Worm (Caenorhabditis elegans) whole organism, young adult: ENCODE results near the gene srh-246.

Experiments
- B0019.2 ChIP-seq: fragments of 200-800 bp; sonication (Bioruptor generic); conservative IDR thresholded peaks from 2 replicates; pipeline ENCODE4 v1.3.6; 2022; ENCODE audit warnings: missing genetic modification reagents, missing genetic modification characterization, missing compliant biosample characterization
- F22D6.2 ChIP-seq: sonication (generic microtip); optimal IDR thresholded peaks from 2 replicates; lab custom pipeline; 2016; ENCODE audit warnings: mild to moderate bottlenecking, missing genetic modification characterization, missing compliant biosample characterization
- F57C9.4 ChIP-seq: sonication (generic microtip); optimal IDR thresholded peaks from 2 replicates; lab custom pipeline; 2017; ENCODE audit warnings: mild to moderate bottlenecking, missing genetic modification characterization, missing compliant biosample characterization
- K12H6.12 ChIP-seq: fragments of 200-800 bp; sonication (Bioruptor generic); optimal IDR thresholded peaks from 2 replicates; lab custom pipeline; 2018; ENCODE audit warnings: mild to moderate bottlenecking, missing genetic modification characterization, missing compliant biosample characterization
- akir-1 ChIP-seq: fragments of 200-800 bp; sonication (Bioruptor generic); optimal IDR thresholded peaks from 2 replicates; lab custom pipeline; 2018; ENCODE audit warnings: mild to moderate bottlenecking, missing genetic modification characterization, moderate library complexity, missing compliant biosample characterization
- attf-3 ChIP-seq: fragments of 200-800 bp; sonication (Bioruptor generic); conservative IDR thresholded peaks from 2 replicates; pipeline ENCODE4 v1.3.6; 2022; ENCODE audit warnings: missing genetic modification reagents, missing genetic modification characterization, missing compliant biosample characterization
- attf-5 ChIP-seq: fragments of 200-800 bp; sonication (Bioruptor generic); optimal IDR thresholded peaks from 2 replicates; lab custom pipeline; 2018; ENCODE audit warnings: mild to moderate bottlenecking, missing genetic modification characterization, missing compliant biosample characterization
- bed-1 ChIP-seq: fragments of 200-800 bp; sonication (Bioruptor generic); IDR thresholded peaks from 2 replicates; pipeline ENCODE4 v1.3.6; 2022; ENCODE audit warnings: missing genetic modification reagents, missing genetic modification characterization, missing compliant biosample characterization
- cebp-2 ChIP-seq: fragments of 200-800 bp; sonication (Bioruptor generic); IDR thresholded peaks from 2 replicates; pipeline ENCODE4 v1.3.6; 2022; ENCODE audit warnings: missing genetic modification characterization, missing compliant biosample characterization
- ceh-100 ChIP-seq: fragments of 200-800 bp; sonication (Bioruptor generic); IDR thresholded peaks from 2 replicates; pipeline ENCODE4 v1.3.6; 2022; ENCODE audit warnings: missing genetic modification reagents, missing genetic modification characterization, missing compliant biosample characterization
- ceh-58 ChIP-seq: fragments of 200-800 bp; sonication (Bioruptor generic); IDR thresholded peaks from 2 replicates; pipeline ENCODE4 v1.3.6; 2022; ENCODE audit warnings: missing genetic modification characterization, missing compliant biosample characterization
- egl-18 ChIP-seq: fragments of 200-800 bp; sonication (Bioruptor generic); IDR thresholded peaks from 2 replicates; pipeline ENCODE4 v1.3.6; 2022; ENCODE audit warnings: missing genetic modification reagents, missing genetic modification characterization, missing compliant biosample characterization
- egrh-3 ChIP-seq: fragments of 200-800 bp; sonication (Bioruptor generic); IDR thresholded peaks from 2 replicates; pipeline ENCODE4 v1.3.6; 2022; ENCODE audit warnings: missing genetic modification reagents, missing genetic modification characterization, missing compliant biosample characterization
- gei-17 ChIP-seq: fragments of 200-800 bp; sonication (Bioruptor generic); optimal IDR thresholded peaks from 2 replicates; lab custom pipeline; 2018; ENCODE audit warnings: mild to moderate bottlenecking, missing genetic modification characterization, missing compliant biosample characterization
- him-1 ChIP-seq: sonication (generic microtip); optimal IDR thresholded peaks from 2 replicates; lab custom pipeline; 2016; ENCODE audit warnings: missing genotype, missing genetic modification reagents, missing genetic modification characterization, missing compliant biosample characterization
- hlh-26 ChIP-seq: fragments of 200-800 bp; sonication (Bioruptor generic); conservative IDR thresholded peaks from 2 replicates; pipeline ENCODE4 v1.3.6; 2022; ENCODE audit warnings: missing genetic modification reagents, missing genetic modification characterization, missing compliant biosample characterization
- hmg-1.2 ChIP-seq: fragments of 200-800 bp; sonication (Bioruptor generic); IDR thresholded peaks from 2 replicates; pipeline ENCODE4 v1.3.6; 2022; ENCODE audit warnings: missing genetic modification reagents, missing genetic modification characterization, missing compliant biosample characterization
- lin-26 ChIP-seq: fragments of 200-800 bp; sonication (Bioruptor generic); IDR thresholded peaks from 2 replicates; pipeline ENCODE4 v1.3.6; 2022; ENCODE audit warnings: missing genetic modification reagents, missing genetic modification characterization, missing compliant biosample characterization
- lin-35 ChIP-seq, 3 experiments: fragments of 150-350 bp in 2 of 3; sonication (generic microtip) in 1 of 3; optimal IDR thresholded peaks; 2 replicates each; lab custom pipeline; 2014 to 2018; ENCODE audit warnings: missing biosample characterization in 3 of 3, missing genetic modification characterization in 3 of 3, missing genetic modification reagents in 3 of 3
- lsl-1 ChIP-seq: fragments of 200-800 bp; sonication (Bioruptor generic); optimal IDR thresholded peaks from 2 replicates; lab custom pipeline; 2018; ENCODE audit warnings: mild to moderate bottlenecking, missing genetic modification characterization, moderate library complexity, missing compliant biosample characterization
- madf-8 ChIP-seq: fragments of 200-800 bp; sonication (Bioruptor generic); conservative IDR thresholded peaks from 2 replicates; pipeline ENCODE4 v1.3.6; 2022; ENCODE audit warnings: missing genetic modification reagents, missing genetic modification characterization, missing compliant biosample characterization
- mel-28 ChIP-seq: sonication (generic microtip); optimal IDR thresholded peaks from 2 replicates; lab custom pipeline; 2016; ENCODE audit warnings: borderline replicate concordance, mild to moderate bottlenecking, missing genetic modification characterization, missing compliant biosample characterization
- nfya-2 ChIP-seq: fragments of 200-800 bp; sonication (Bioruptor generic); IDR thresholded peaks from 2 replicates; pipeline ENCODE4 v1.3.6; 2022; ENCODE audit warnings: missing genetic modification reagents, missing genetic modification characterization, missing compliant biosample characterization
- nhr-80 ChIP-seq: sonication (generic microtip); optimal IDR thresholded peaks from 2 replicates; lab custom pipeline; 2016; ENCODE audit warnings: missing genetic modification characterization, missing compliant biosample characterization
- nhr-90 ChIP-seq: sonication (generic microtip); optimal IDR thresholded peaks from 2 replicates; lab custom pipeline; 2016; ENCODE audit warnings: missing genotype, mild to moderate bottlenecking, missing genetic modification characterization, missing compliant biosample characterization
- pha-4 ChIP-seq: fragments of 150-350 bp; sonication (generic microtip); optimal IDR thresholded peaks from 2 replicates; lab custom pipeline; 2014; ENCODE audit warnings: missing biosample characterization, missing genetic modification reagents, missing genetic modification characterization
- rec-8 ChIP-seq, 2 experiments: sonication (generic microtip); optimal IDR thresholded peaks; 2 replicates each; lab custom pipeline; 2016; ENCODE audit warnings: mild to moderate bottlenecking in 2 of 2, missing genetic modification characterization in 2 of 2, missing genetic modification reagents in 2 of 2, missing genotype in 2 of 2, missing biosample characterization in 1 of 2, missing compliant biosample characterization in 1 of 2, moderate library complexity in 1 of 2
- rpc-1 ChIP-seq, 2 experiments: fragments of 150-350 bp in 1 of 2; sonication (generic microtip) in 1 of 2; optimal IDR thresholded peaks; 2 replicates each; lab custom pipeline; 2014 to 2018; ENCODE audit warnings: missing biosample characterization in 1 of 2, missing genetic modification characterization in 1 of 2, missing genetic modification reagents in 1 of 2, missing genotype in 1 of 2
- snpc-1.1 ChIP-seq: sonication (generic microtip); optimal IDR thresholded peaks from 2 replicates; lab custom pipeline; 2017; ENCODE audit warnings: missing genetic modification characterization, mild to moderate bottlenecking, missing compliant biosample characterization, antibody characterized with exemption, moderate library complexity, missing genotype, missing genetic modification reagents; ENCODE audit not compliant: insufficient read depth
- snpc-3.4 ChIP-seq: sonication (generic microtip); optimal IDR thresholded peaks from 2 replicates; lab custom pipeline; 2017; ENCODE audit warnings: missing genetic modification characterization, mild to moderate bottlenecking, missing compliant biosample characterization, antibody characterized with exemption, moderate library complexity, missing genotype, missing genetic modification reagents
- somi-1 ChIP-seq: fragments of 200-800 bp; sonication (Bioruptor generic); optimal IDR thresholded peaks from 2 replicates; lab custom pipeline; 2018; ENCODE audit warnings: mild to moderate bottlenecking, missing genetic modification characterization, missing compliant biosample characterization
- tbp1 ChIP-seq: fragments of 200-800 bp; sonication (Bioruptor generic); optimal IDR thresholded peaks from 2 replicates; lab custom pipeline; 2018; ENCODE audit warnings: mild to moderate bottlenecking, missing genetic modification characterization, missing compliant biosample characterization
- tbx-9 ChIP-seq: sonication (generic microtip); optimal IDR thresholded peaks from 2 replicates; lab custom pipeline; 2016; ENCODE audit warnings: borderline replicate concordance, missing genetic modification characterization, inconsistent platforms, missing compliant biosample characterization
- unc-62 ChIP-seq: fragments of 150-350 bp; optimal IDR thresholded peaks from 2 replicates; lab custom pipeline; 2014; ENCODE audit warnings: missing biosample characterization, missing genetic modification reagents, missing genetic modification characterization
- xnd-1 ChIP-seq: sonication (generic microtip); optimal IDR thresholded peaks from 2 replicates; lab custom pipeline; 2016; ENCODE audit warnings: missing genotype, missing genetic modification reagents, missing genetic modification characterization, missing compliant biosample characterization
- zfh-2 ChIP-seq: fragments of 200-800 bp; sonication (Bioruptor generic); conservative IDR thresholded peaks from 2 replicates; pipeline ENCODE4 v1.3.6; 2022; ENCODE audit warnings: missing genetic modification reagents, missing genetic modification characterization, missing compliant biosample characterization
- zim-3 ChIP-seq: sonication (generic microtip); optimal IDR thresholded peaks from 2 replicates; lab custom pipeline; 2017; ENCODE audit warnings: mild to moderate bottlenecking, missing genetic modification characterization, moderate library complexity, missing compliant biosample characterization
- ztf-22 ChIP-seq: fragments of 200-800 bp; sonication (Bioruptor generic); optimal IDR thresholded peaks from 2 replicates; lab custom pipeline; 2018; ENCODE audit warnings: mild to moderate bottlenecking, missing genetic modification characterization, moderate library complexity, missing compliant biosample characterization

The srh-246 gene

ce11 chrV:646888-647287, 10.7 kb downstream of the srh-246 start, which contains the start of gene ugt-42:
Gene ugt-42, plus strand, starts transcription at chrV:647188.
- TF ChIP-seq attf-5 (GFP tag; lab: Kevin White, UChicago) (no peak), akir-1 (GFP tag; lab: Kevin White, UChicago) (no peak), unc-62 (GFP tag; lab: Kevin White, UChicago) (no peak), B0019.2 (no peak), lsl-1 (no peak), lin-35 (GFP tag; optimal IDR thresholded peaks at IDR 0.05; lab: Kevin White, UChicago) (no peak), cebp-2 (GFP tag; lab: Robert Waterston, UW) (no peak), him-1 (no peak), egrh-3 (no peak), mel-28 (tag; lab: Kevin White, UChicago) (no peak), nhr-80 (tag; lab: Kevin White, UChicago) (no peak), snpc-1.1 (no peak)

- no peak for TF ChIP-seq attf-3 (GFP tag; lab: Robert Waterston, UW)
- TF ChIP-seq nhr-90, result no peak
- TF ChIP-seq F57C9.4, result no peak
- TF ChIP-seq hlh-26 (GFP tag; lab: Robert Waterston, UW), result no peak
- TF ChIP-seq ztf-22 (GFP tag; lab: Kevin White, UChicago), result no peak
- TF ChIP-seq zim-3 (tag; lab: Kevin White, UChicago), result no peak
- TF ChIP-seq zfh-2, result no peak
- TF ChIP-seq bed-1 (GFP tag; lab: Robert Waterston, UW), result no peak
- no peak for TF ChIP-seq K12H6.12
- no peak for TF ChIP-seq nfya-2
Observed at ce11 chrV:646129-646528, 11.4 kb downstream of the srh-246 start, which contains the start of gene F48G7.12. Gene F48G7.12, minus strand, starts transcription at chrV:646229.

ce11 chrV:642750-643149, 14.8 kb downstream of the srh-246 start, which contains the start of gene nhr-190:
Gene nhr-190, minus strand, starts transcription at chrV:642924.
- peak; percentile 66; the same call in 1 of the 2 replicates for TF ChIP-seq hmg-1.2 (GFP tag; lab: Robert Waterston, UW)
- peak; percentile 16 for TF ChIP-seq attf-5 (GFP tag; lab: Kevin White, UChicago)
- no peak for TF ChIP-seq somi-1 (GFP tag; lab: Kevin White, UChicago)
- TF ChIP-seq madf-8, result no peak
- TF ChIP-seq, all 124 proteins: peak for 2

ce11 chrV:638328-638727, 19.2 kb downstream of the srh-246 start, which contains the start of gene srj-37:
Gene srj-37, plus strand, starts transcription at chrV:638628.
- TF ChIP-seq lin-26 (GFP tag; lab: Robert Waterston, UW), result no peak
- TF ChIP-seq F57C9.4, result no peak
- TF ChIP-seq pha-4 (tag; lab: Kevin White, UChicago), result no peak
- no peak for TF ChIP-seq lsl-1
- no peak for TF ChIP-seq xnd-1 (tag; lab: Kevin White, UChicago)
- TF ChIP-seq hlh-26 (GFP tag; lab: Robert Waterston, UW), result no peak
- TF ChIP-seq tbx-9, result no peak
- no peak for TF ChIP-seq ceh-58
- no peak for TF ChIP-seq somi-1 (GFP tag; lab: Kevin White, UChicago)
- no peak for TF ChIP-seq rec-8 (tag; optimal IDR thresholded peaks at IDR 0.05; lab: Kevin White, UChicago)
- no peak for TF ChIP-seq F22D6.2 (tag; lab: Kevin White, UChicago)
- TF ChIP-seq gei-17, result no peak
- TF ChIP-seq rpc-1 (optimal IDR thresholded peaks at IDR 0.05; lab: Kevin White, UChicago), result no peak
- TF ChIP-seq rpc-1 (tag; optimal IDR thresholded peaks at IDR 0.05; lab: Kevin White, UChicago), result no peak
- TF ChIP-seq mel-28 (tag; lab: Kevin White, UChicago), result no peak
- TF ChIP-seq snpc-3.4 (tag; lab: Kevin White, UChicago), result no peak
- TF ChIP-seq nhr-80 (tag; lab: Kevin White, UChicago), result no peak
- TF ChIP-seq tbp1 (GFP tag; lab: Kevin White, UChicago), result no peak
- TF ChIP-seq ceh-100 (GFP tag; lab: Robert Waterston, UW), result no peak
- no peak for TF ChIP-seq egl-18
